Fruit fly (Drosophila melanogaster) S2 (cell line): ENCODE measurements around the gene CG15629.

ENCODE experiments used
- CG8478 ChIP-seq: fragments of >200 bp; optimal IDR thresholded peaks from 2 replicates; lab custom pipeline; 2018
- CTCF ChIP-seq, 2 experiments: fragments of >200 bp; optimal IDR thresholded peaks; 2 replicates each; lab custom pipeline; 2018

CG15629 gene

DNA sequence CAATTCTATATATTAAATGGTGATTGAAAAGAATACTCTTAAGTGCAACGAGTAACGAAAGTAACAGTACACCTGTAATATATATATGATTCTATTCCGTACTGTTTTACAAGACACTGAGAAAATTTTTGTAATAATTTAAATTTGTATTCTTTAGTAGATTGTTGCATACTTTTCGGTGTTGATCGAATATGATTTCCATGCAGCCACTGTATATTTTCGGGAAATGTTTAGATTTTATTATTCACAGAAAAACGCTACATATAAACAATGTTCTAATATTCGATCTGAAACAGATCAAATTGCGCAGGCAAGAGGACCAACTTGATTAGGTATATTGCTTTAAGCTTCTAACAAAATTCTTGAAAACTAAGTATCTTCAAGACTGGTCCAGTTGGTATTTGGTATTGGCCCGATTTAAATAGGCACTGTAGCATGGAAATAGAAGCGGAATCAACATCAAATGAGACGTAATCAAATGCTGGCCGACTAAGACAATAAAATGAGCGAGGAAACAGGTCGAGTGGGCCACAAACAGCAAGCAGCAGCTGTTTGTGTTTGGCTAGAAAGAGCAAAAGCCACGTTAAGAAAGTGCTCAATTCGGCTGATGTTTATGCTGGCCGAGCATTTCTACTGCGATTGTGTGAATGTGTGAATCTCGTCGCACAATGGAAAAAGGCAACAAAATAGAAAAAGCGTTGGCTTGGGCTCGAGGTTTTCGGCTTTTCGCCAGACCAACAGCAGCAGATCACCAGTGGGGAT is at the start of gene CG15629:
Gene CG15629, plus strand, starts transcription at position 749 of the 762 bp plus-strand sequence.
- no peak for TF ChIP-seq CG8478 (lab: Kevin White, UChicago)
- TF ChIP-seq CTCF (optimal IDR thresholded peaks at IDR 0.05; lab: Kevin White, UChicago): no peak

DNA sequence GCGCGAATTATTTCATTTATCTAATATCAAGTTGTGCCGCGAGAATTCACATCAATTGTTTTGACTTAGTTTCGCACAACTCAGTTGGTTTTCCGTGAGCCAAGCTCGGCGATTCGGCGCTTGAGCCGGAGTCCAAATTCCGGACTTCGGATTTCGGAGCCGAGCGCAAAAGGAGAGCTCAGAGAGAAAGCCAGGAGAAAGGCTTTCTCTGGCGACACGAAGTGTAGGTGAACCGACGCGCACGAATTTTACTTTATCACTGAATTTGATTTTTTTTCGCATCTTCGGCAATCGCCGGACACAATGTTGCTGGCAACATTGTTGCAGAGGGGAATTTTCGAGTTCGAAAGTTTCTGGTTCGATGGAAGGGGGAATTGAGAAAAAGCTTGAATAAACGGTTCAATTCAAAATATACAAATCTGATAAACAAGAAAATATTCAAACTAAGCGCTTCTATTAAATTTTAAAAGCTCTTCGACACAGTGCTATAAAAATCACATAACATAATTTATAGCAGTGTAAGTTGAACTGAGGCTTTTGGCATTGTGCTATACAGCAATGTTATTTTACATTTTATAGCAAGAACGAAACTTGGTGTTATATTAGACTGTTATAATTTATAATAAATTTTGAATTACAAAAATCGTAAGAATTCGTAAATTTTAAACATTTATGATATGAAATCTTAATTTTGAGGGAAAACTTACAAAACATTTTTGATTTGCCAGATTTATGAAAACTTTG is 18.9 kb upstream of the CG15629 start, which contains the start of gene fipi:
Gene fipi, minus strand, starts transcription at position 265 of the 744 bp plus-strand sequence.
- TF ChIP-seq CG8478 (lab: Kevin White, UChicago): no peak
- no peak for TF ChIP-seq CTCF (optimal IDR thresholded peaks at IDR 0.05; lab: Kevin White, UChicago)

DNA sequence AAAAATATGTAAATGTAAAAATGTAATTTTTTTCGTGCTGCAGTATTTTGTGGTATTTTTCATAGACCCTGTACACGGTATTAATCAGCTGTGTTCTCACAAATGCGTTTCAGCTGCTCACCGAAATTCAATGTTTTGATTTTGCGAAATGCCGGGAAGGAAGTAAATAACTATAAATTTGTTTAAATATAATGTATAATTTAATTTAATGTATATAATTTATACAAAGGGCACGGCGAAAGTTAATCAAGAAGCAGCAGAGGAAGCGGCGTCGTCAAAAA is 18.3 kb upstream of the CG15629 start, which contains the start of gene CG3294:
Gene CG3294, plus strand, starts transcription at position 26 of the 281 bp plus-strand sequence.
- TF ChIP-seq CTCF (optimal IDR thresholded peaks at IDR 0.05; lab: Kevin White, UChicago) (no peak), CG8478 (lab: Kevin White, UChicago) (no peak)

DNA sequence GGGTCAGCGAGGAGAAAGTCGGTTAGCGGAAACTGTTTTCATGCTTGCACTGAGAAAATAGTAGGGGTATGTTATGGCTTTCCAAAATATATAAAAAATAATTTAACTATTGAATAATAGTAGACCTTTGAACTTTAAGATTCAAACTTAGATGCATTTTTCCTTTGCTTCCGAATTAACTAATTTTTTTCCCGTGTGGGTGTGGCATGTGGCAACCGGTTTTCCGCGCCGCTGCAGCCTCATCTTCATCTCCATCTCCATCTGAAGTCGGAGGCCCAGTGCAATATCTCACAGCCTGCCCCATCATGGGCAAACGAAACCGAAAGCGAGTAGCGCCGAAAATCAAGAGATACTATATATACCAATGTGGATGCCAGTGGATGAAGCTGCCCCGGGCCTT is 15.2 kb upstream of the CG15629 start:
- TF ChIP-seq CG8478 (lab: Kevin White, UChicago) (no peak), CTCF (optimal IDR thresholded peaks at IDR 0.05; lab: Kevin White, UChicago) (no peak)

DNA sequence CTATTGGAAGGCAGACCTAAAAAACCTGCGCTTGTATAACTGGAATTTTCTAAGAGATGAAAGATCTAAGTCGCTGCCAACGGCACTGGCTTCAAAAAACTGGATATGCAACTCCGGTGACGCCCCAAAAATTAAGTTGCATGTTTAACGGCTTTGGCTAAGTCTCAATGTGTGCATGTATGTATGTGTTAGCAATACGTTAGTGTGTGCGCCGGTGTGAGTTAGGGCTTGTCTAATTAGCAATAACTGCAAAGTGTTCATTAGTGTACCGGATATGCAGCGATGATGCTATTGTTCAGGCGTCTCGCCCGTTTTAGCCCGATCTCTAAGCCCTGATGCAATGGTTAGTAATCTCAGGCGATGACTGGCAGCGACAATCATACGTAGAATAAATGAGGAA is 13.9 kb upstream of the CG15629 start:
- TF ChIP-seq CG8478 (lab: Kevin White, UChicago): no peak
- TF ChIP-seq CTCF (optimal IDR thresholded peaks at IDR 0.05; lab: Kevin White, UChicago): no peak

DNA sequence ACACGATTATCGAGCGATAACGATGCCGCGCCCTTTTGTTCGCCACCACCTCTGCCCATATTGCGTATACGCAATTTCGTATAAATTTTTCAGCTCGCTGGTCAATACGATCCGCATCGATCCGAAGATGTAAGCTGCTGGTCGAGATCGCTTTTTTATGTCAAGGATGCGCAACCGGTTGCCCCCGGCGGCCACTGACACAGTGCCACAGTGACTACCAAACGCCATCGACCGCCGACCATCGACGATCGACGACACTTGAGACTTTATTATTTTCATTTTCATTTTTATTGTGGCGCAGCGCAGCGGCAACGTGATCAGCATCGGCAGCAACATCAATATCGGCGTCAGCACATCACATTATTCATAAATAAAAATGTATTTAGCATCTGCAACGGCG is 12.8 kb upstream of the CG15629 start:
- TF ChIP-seq CG8478 (lab: Kevin White, UChicago): no peak
- no peak for TF ChIP-seq CTCF (optimal IDR thresholded peaks at IDR 0.05; lab: Kevin White, UChicago)

DNA sequence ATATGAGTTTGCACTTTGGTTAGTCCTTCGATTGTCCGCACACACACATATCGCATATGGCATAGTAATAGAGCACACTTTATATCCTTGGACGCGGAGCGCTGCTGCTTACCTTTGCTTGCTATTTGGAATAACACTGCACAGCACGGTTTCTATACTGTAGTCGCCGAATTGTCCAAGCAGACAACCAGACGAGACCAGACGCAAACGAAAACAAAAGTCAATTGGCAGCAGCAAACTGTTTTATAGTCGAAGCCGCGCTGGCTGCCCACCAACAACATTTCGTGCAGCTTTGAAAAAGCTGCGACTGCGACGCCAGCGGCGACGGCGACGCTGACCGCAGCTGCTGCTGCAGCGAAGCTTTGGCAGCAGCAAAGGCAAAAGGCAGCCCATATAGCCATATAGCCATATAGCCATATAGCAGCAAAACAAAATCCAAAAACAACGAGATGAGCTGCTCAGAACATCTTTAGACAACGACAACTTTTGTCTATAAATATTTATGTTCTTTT is 11.0 kb upstream of the CG15629 start, which contains the start of gene slf:
Gene slf, minus strand, starts transcription at position 219 of the 512 bp plus-strand sequence.
- no peak for TF ChIP-seq CG8478 (lab: Kevin White, UChicago)
- no peak for TF ChIP-seq CTCF (optimal IDR thresholded peaks at IDR 0.05; lab: Kevin White, UChicago)

DNA sequence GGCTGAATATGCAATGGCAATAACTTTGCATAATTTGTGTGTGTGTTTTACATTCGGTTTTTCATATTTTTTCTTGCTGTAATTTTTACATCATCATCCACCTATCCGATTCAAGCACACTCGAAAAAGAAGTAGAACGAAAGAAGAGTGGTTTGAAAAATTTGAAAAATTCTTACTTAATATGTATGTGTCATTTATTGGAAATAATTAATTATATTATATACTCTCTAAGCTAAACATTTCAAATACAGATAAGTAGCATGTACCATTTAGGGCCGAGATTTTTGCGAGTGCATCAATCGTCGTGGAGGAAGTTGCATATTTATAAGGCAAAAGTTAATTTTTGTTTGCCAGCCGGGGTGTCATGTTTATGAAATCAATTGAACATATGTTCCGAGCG is 6.7 kb upstream of the CG15629 start:
- TF ChIP-seq CTCF (optimal IDR thresholded peaks at IDR 0.05; lab: Kevin White, UChicago) (no peak), CG8478 (lab: Kevin White, UChicago) (no peak)

DNA sequence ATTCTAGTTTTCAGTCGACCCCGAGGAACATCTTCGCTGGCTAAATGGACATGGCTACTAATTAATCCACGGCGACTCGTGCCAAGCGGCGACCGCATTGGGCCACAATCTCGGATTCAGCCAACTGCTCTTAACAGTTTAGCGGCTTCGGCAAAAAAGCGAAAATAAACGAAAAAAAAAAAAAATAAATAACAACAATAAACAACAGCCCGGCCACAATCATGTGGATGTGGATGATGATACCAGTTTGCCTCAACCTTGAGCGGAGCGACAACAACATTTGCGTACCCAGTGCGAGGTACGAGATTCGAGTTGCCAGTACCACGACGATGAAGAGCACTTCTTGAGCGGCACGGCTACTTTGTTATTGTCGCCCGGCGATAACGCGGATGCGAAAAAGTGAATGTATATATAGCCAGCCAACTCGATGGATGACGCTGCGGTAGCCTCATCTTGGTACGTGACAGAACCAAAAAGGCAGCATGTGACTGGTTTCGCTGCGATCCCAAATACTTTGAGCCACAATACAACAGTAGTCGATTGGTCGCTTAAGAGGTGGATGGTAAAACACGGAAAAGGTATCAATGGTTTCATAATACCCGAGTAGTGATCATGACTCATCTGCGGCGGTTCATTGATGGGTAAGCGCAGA is 4.7 kb upstream of the CG15629 start:
- TF ChIP-seq CG8478 (lab: Kevin White, UChicago) (no peak), CTCF (optimal IDR thresholded peaks at IDR 0.05; lab: Kevin White, UChicago) (no peak)

DNA sequence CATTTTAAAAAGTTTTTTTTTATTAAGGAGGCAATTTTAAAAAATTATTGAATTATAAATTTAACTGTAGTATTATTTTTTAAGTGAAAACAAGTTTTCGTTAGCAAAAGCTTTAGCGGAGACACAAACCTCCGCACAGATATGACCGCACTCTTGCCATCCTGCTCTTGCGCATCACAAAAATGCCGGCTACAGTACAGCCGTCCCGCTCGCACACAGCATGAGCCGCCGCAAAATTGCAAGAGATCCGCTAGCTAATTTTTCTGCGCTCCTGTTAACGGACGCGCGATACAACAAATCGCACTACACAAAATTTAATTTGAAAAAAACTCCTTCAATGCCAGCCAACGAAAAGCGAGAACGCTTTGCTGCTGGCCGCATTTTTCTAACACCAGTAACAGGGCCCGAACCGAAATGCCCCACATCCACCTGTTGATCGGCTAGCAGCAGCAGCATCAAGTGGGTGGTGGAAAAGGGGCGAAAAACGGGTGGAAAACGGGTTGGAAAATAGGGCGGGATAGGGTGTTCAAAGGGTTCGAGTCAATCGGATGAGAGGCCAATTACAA is 2.7 kb upstream of the CG15629 start:
- TF ChIP-seq CG8478 (lab: Kevin White, UChicago) (no peak), CTCF (optimal IDR thresholded peaks at IDR 0.05; lab: Kevin White, UChicago) (peak in 1 of 2 experiments; percentile 23)

DNA sequence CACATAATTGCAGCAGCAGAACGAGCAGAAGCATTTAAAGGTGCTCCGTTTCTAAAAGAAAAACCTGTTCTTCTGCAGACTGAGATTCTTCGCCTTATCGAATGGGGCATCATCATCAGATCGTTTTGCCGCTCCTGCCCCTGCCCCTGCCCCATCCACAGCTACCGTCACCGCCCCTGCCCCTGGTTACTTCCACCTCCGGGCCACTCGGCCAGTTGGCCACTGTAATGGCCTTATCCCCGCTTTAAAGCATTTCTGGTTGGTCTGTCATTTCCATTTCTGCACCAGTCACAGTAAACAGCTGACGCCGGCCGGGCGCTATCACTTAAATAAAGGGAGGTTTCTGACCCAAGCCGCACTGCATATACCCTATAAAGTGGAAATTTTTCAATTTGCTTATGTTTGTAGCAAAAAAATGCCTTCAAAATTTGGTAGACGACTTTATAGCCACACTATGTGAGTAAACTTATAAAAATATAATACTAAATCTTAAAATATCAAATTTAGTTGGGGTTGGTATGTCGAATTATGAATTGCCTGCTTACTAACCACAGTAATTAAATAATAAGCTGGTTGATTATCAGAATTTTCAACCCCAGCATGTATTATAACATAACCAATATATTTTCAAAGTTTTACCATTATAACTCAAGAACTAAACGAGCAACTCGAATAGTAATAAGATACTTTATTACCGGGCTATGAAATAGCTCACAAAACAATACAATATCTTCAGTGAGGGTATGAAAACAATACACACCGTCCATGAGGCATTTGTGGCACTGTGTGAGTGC is 1.9 kb upstream of the CG15629 start:
- TF ChIP-seq CG8478 (lab: Kevin White, UChicago): no peak
- no peak for TF ChIP-seq CTCF (optimal IDR thresholded peaks at IDR 0.05; lab: Kevin White, UChicago)

DNA sequence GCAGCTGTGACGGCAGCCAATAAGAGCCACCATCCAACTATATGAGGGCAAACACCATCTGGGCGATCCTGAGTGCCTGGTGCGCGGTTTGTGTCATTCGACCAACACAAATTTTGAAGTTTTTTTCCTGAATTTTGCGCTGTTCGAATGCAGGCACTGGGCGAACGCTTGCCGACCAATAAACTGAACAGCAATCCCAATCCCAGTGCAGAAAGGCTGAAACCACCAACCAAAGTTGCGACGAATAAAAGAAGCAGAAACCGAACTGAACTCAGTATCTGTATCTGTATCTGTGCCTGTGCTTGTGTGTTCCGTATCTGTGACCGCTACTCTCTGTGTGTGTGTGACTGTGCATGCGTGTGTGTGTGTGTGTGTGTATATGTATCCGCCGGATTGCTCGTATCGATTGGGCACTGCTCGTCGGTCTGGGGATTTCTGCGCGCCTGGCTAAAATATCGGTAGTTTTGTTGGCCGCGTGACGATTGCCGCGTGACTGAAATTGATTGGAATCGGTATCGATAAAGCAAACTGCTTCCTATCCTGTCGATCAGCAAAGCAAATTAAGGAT is 1.2 kb upstream of the CG15629 start:
- no peak for TF ChIP-seq CG8478 (lab: Kevin White, UChicago)
- TF ChIP-seq CTCF (optimal IDR thresholded peaks at IDR 0.05; lab: Kevin White, UChicago): no peak

DNA sequence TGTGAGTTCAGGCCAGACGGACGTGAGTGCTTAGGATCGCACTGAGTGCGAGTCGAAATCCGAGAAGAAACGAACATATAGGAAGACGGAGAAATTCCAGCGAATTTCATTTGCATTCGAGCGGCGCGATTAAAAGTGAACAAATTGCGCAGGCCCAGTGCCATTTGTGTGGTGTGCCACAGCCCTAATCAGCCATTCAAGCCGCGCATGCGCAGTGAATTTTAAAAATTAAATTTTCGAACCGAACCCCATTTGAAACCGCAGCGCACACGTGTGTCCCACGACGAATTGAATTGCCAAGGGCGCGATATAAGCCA is 172 bp downstream of the CG15629 start:
- TF ChIP-seq CTCF (optimal IDR thresholded peaks at IDR 0.05; lab: Kevin White, UChicago) (no peak), CG8478 (lab: Kevin White, UChicago) (no peak)
